Worm (Caenorhabditis elegans) whole organism, L2 larva: ENCODE data around the gene pisy-1.
"Not testable (repeated sequence)": the region's sequence is repeated elsewhere in the genome, so short reads cannot be mapped to it uniquely, and the experiment has no call there.

Experiments
- C34F6.9 ChIP-seq: fragments of 150-350 bp; optimal IDR thresholded peaks from 2 replicates; lab custom pipeline; 2014; ENCODE audit warnings: missing biosample characterization, missing genetic modification characterization
- F13H6.1 ChIP-seq: sonication (generic microtip); optimal IDR thresholded peaks from 2 replicates; lab custom pipeline; 2016; ENCODE audit warnings: missing genetic modification characterization, missing compliant biosample characterization
- R02D3.7 ChIP-seq: fragments of 150-350 bp; optimal IDR thresholded peaks from 2 replicates; lab custom pipeline; 2014; ENCODE audit warnings: missing biosample characterization, missing genetic modification characterization
- Y55F3AM.14 ChIP-seq: fragments of 200-800 bp; sonication (Bioruptor generic); optimal IDR thresholded peaks from 2 replicates; lab custom pipeline; 2018; ENCODE audit warnings: mild to moderate bottlenecking, missing genetic modification characterization, missing compliant biosample characterization
- ZK546.5 ChIP-seq: sonication (generic microtip); optimal IDR thresholded peaks from 2 replicates; lab custom pipeline; 2017; ENCODE audit warnings: missing biosample characterization, missing genetic modification characterization
- alr-1 ChIP-seq: fragments of 150-350 bp; optimal IDR thresholded peaks from 2 replicates; lab custom pipeline; 2014; ENCODE audit warnings: missing biosample characterization, missing genetic modification characterization
- aly-2 ChIP-seq: fragments of 150-350 bp; optimal IDR thresholded peaks from 2 replicates; lab custom pipeline; 2014; ENCODE audit warnings: missing biosample characterization, missing genetic modification characterization
- ama-1 ChIP-seq: fragments of 150-350 bp; optimal IDR thresholded peaks from 2 replicates; lab custom pipeline; 2018; ENCODE audit warnings: inconsistent platforms
- blmp-1 ChIP-seq: sonication (generic microtip); optimal IDR thresholded peaks from 2 replicates; lab custom pipeline; 2017; ENCODE audit warnings: missing genetic modification characterization, mild to moderate bottlenecking, missing compliant biosample characterization, antibody characterized with exemption, moderate library complexity; ENCODE audit not compliant: insufficient read depth
- ceh-16 ChIP-seq: fragments of 150-350 bp; optimal IDR thresholded peaks from 2 replicates; lab custom pipeline; 2014; ENCODE audit warnings: missing biosample characterization, missing genetic modification characterization
- ceh-82 ChIP-seq: fragments of 150-350 bp; optimal IDR thresholded peaks from 2 replicates; lab custom pipeline; 2014; ENCODE audit warnings: missing biosample characterization, missing genetic modification characterization
- crh-2 ChIP-seq: sonication (generic microtip); optimal IDR thresholded peaks from 2 replicates; lab custom pipeline; 2017; ENCODE audit warnings: missing biosample characterization, missing genetic modification characterization
- dmd-4 ChIP-seq: sonication (generic microtip); optimal IDR thresholded peaks from 2 replicates; lab custom pipeline; 2017; ENCODE audit warnings: missing biosample characterization, missing genetic modification characterization
- egl-27 ChIP-seq: sonication (generic microtip); optimal IDR thresholded peaks from 3 replicates; lab custom pipeline; 2017; ENCODE audit warnings: missing biosample characterization, missing genetic modification reagents, missing genetic modification characterization
- elt-1 ChIP-seq: fragments of 150-350 bp; optimal IDR thresholded peaks from 2 replicates; lab custom pipeline; 2014; ENCODE audit warnings: missing biosample characterization, missing genetic modification characterization
- elt-3 ChIP-seq: sonication (generic microtip); optimal IDR thresholded peaks from 2 replicates; lab custom pipeline; 2017; ENCODE audit warnings: missing biosample characterization, missing genetic modification characterization
- fos-1 ChIP-seq: fragments of 150-350 bp; optimal IDR thresholded peaks from 2 replicates; lab custom pipeline; 2014; ENCODE audit warnings: missing biosample characterization, missing genetic modification characterization
- gmeb-1 ChIP-seq: fragments of 150-350 bp; optimal IDR thresholded peaks from 2 replicates; lab custom pipeline; 2014; ENCODE audit warnings: missing biosample characterization, missing genetic modification characterization
- lin-11 ChIP-seq: fragments of 150-350 bp; sonication (generic microtip); optimal IDR thresholded peaks from 2 replicates; lab custom pipeline; 2014; ENCODE audit warnings: missing biosample characterization, missing genetic modification characterization, inconsistent platforms, mixed read lengths
- lin-13 ChIP-seq: fragments of 150-350 bp; optimal IDR thresholded peaks from 2 replicates; lab custom pipeline; 2014; ENCODE audit warnings: missing biosample characterization, missing genetic modification reagents, missing genetic modification characterization
- lin-39 ChIP-seq: fragments of 150-350 bp; optimal IDR thresholded peaks from 2 replicates; lab custom pipeline; 2014; ENCODE audit warnings: missing biosample characterization, missing genetic modification reagents, missing genetic modification characterization
- lsy-2 ChIP-seq, 2 experiments: fragments of 150-350 bp in 1 of 2; sonication (generic microtip) in 1 of 2; optimal IDR thresholded peaks; 2 replicates each; lab custom pipeline; 2014 to 2017; ENCODE audit warnings: missing biosample characterization in 2 of 2, missing genetic modification characterization in 2 of 2
- mbf-1 ChIP-seq: sonication (generic microtip); optimal IDR thresholded peaks from 2 replicates; lab custom pipeline; 2017; ENCODE audit warnings: missing biosample characterization, missing genetic modification characterization
- mdl-1 ChIP-seq, 2 experiments: fragments of 150-350 bp in 1 of 2; sonication (generic microtip) in 1 of 2; optimal IDR thresholded peaks; 2 replicates each; lab custom pipeline; 2017; ENCODE audit warnings: missing biosample characterization in 2 of 2, missing genetic modification characterization in 2 of 2
- nhr-10 ChIP-seq: sonication (generic microtip); optimal IDR thresholded peaks from 2 replicates; lab custom pipeline; 2017; ENCODE audit warnings: missing biosample characterization, missing genetic modification characterization
- nhr-11 ChIP-seq: fragments of 150-350 bp; optimal IDR thresholded peaks from 2 replicates; lab custom pipeline; 2014; ENCODE audit warnings: missing biosample characterization, missing genetic modification characterization
- nhr-12 ChIP-seq: fragments of 150-350 bp; optimal IDR thresholded peaks from 2 replicates; lab custom pipeline; 2014; ENCODE audit warnings: missing biosample characterization, missing genetic modification characterization
- nhr-129 ChIP-seq: fragments of 150-350 bp; optimal IDR thresholded peaks from 2 replicates; lab custom pipeline; 2014; ENCODE audit warnings: missing biosample characterization, missing genetic modification characterization
- nhr-21 ChIP-seq: fragments of 150-350 bp; optimal IDR thresholded peaks from 2 replicates; lab custom pipeline; 2014; ENCODE audit warnings: missing biosample characterization, missing genetic modification characterization
- nhr-237 ChIP-seq: fragments of 150-350 bp; optimal IDR thresholded peaks from 2 replicates; lab custom pipeline; 2014; ENCODE audit warnings: missing biosample characterization, missing genetic modification characterization
- nhr-25 ChIP-seq: fragments of 150-350 bp; sonication (generic microtip); optimal IDR thresholded peaks from 3 replicates; lab custom pipeline; 2014; ENCODE audit warnings: missing biosample characterization, missing genetic modification characterization
- nhr-6 ChIP-seq: fragments of 150-350 bp; optimal IDR thresholded peaks from 2 replicates; lab custom pipeline; 2014; ENCODE audit warnings: missing biosample characterization, missing genetic modification characterization
- nhr-77 ChIP-seq: fragments of 150-350 bp; optimal IDR thresholded peaks from 2 replicates; lab custom pipeline; 2014; ENCODE audit warnings: missing biosample characterization, missing genetic modification characterization
- peb-1 ChIP-seq: fragments of 150-350 bp; optimal IDR thresholded peaks from 2 replicates; lab custom pipeline; 2014; ENCODE audit warnings: missing biosample characterization, missing genetic modification characterization
- sem-4 ChIP-seq: fragments of 150-350 bp; optimal IDR thresholded peaks from 2 replicates; lab custom pipeline; 2014; ENCODE audit warnings: missing biosample characterization, missing genetic modification reagents, missing genetic modification characterization
- sma-3 ChIP-seq: sonication (generic microtip); optimal IDR thresholded peaks from 2 replicates; lab custom pipeline; 2016; ENCODE audit warnings: missing genetic modification reagents, missing genetic modification characterization, missing compliant biosample characterization
- sma-9 ChIP-seq, 2 experiments: fragments of 150-350 bp in 1 of 2; sonication (generic microtip) in 1 of 2; optimal IDR thresholded peaks; 2 replicates each; lab custom pipeline; 2014 to 2016; ENCODE audit warnings: missing genetic modification characterization in 2 of 2, mild to moderate bottlenecking in 1 of 2, missing biosample characterization in 1 of 2, missing compliant biosample characterization in 1 of 2, missing genetic modification reagents in 1 of 2, moderate library complexity in 1 of 2
- snpc-4 ChIP-seq: fragments of 150-350 bp; optimal IDR thresholded peaks from 2 replicates; lab custom pipeline; 2014; ENCODE audit warnings: missing biosample characterization, missing genetic modification characterization
- unc-39 ChIP-seq: fragments of 150-350 bp; optimal IDR thresholded peaks from 2 replicates; lab custom pipeline; 2014; ENCODE audit warnings: missing biosample characterization, missing genetic modification characterization
- unc-55 ChIP-seq: fragments of 150-350 bp; sonication (generic microtip); optimal IDR thresholded peaks from 3 replicates; lab custom pipeline; 2014; ENCODE audit warnings: missing biosample characterization, missing genetic modification reagents, missing genetic modification characterization
- zag-1 ChIP-seq: fragments of 150-350 bp; optimal IDR thresholded peaks from 2 replicates; lab custom pipeline; 2014; ENCODE audit warnings: missing biosample characterization, missing genetic modification characterization

The pisy-1 gene

DNA sequence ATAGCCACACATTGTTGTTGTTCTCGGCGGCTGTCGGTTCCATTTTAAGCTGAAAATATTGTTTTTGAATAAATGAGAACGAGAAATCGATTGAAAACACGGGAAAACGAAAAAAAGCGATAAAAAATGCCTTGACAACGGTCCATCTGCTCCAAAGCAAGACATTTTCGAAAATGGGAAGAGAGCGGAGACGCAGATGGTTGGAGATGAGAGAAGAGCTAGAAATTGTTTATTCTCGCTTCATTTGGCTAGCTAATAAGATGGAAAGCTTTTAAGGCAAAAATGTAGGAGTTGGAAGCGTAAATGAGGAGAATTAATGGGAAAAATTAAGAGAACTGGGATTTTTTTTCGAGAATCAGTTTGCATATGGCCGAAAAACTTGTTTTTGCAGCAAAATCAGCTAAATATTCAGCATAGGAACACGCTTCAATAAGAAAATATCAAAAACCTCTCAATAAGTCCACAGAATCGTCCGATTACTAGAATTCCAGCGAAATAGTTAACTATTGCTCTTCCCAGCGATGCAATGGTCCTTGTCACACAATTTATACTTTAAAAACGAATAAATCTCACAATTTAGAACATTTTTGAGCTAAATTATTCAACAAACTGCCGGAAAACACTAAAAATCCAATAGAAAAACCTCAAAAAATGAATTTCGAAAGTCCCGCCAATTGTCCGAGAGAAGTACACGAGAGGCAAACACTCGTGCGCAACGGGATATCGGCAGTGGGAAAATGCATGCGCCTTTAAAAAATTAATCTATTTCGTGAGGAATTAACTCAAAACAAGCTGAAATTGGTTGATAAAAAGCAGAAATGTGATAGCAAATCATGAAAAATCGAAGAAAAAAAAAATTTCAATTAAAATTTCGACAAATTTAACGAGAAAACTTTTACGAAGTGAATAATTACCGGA, at the start of gene pisy-1:
pisy-1 (minus strand) TSS at position 51 of the 918 bp plus-strand sequence.
- peak; percentile 82 for TF ChIP-seq unc-55
- peak; percentile 56 for TF ChIP-seq nhr-129
- no peak for TF ChIP-seq peb-1 (tag; lab: Kevin White, UChicago)
- TF ChIP-seq C34F6.9 (tag; lab: Kevin White, UChicago), result peak; percentile 71
- no peak for TF ChIP-seq nhr-77 (tag; lab: Kevin White, UChicago)
- no peak for TF ChIP-seq alr-1 (tag; lab: Kevin White, UChicago)
- no peak for TF ChIP-seq Y55F3AM.14
- TF ChIP-seq nhr-11, result no peak
- TF ChIP-seq sma-3, result no peak
- peak; percentile 27 for TF ChIP-seq sma-9 (GFP tag; optimal IDR thresholded peaks at IDR 0.05; lab: Kevin White, UChicago)
- no peak for TF ChIP-seq sma-9 (tag; optimal IDR thresholded peaks at IDR 0.05; lab: Kevin White, UChicago)
- peak; percentile 44 for TF ChIP-seq nhr-25 (tag; lab: Kevin White, UChicago)
- TF ChIP-seq gmeb-1 (tag; lab: Kevin White, UChicago), result peak; percentile 75
- TF ChIP-seq lsy-2 (tag; optimal IDR thresholded peaks at IDR 0.05; lab: Kevin White, UChicago), result peak; percentile 26 to 73
- no peak for TF ChIP-seq elt-3 (tag; lab: Kevin White, UChicago)
- TF ChIP-seq blmp-1 (tag; lab: Kevin White, UChicago), result no peak
- peak; percentile 6 for TF ChIP-seq snpc-4 (tag; lab: Kevin White, UChicago)
- no peak for TF ChIP-seq ceh-82 (tag; lab: Kevin White, UChicago)
- no peak for TF ChIP-seq nhr-10 (tag; lab: Kevin White, UChicago)
- TF ChIP-seq sem-4, result peak; percentile 15
- peak; percentile 49 for TF ChIP-seq crh-2 (tag; lab: Kevin White, UChicago)
- peak; percentile 49 for TF ChIP-seq lin-13
- TF ChIP-seq egl-27, result no peak
- TF ChIP-seq zag-1 (tag; lab: Kevin White, UChicago), result no peak
- no peak for TF ChIP-seq lin-11 (tag; lab: Kevin White, UChicago)

DNA sequence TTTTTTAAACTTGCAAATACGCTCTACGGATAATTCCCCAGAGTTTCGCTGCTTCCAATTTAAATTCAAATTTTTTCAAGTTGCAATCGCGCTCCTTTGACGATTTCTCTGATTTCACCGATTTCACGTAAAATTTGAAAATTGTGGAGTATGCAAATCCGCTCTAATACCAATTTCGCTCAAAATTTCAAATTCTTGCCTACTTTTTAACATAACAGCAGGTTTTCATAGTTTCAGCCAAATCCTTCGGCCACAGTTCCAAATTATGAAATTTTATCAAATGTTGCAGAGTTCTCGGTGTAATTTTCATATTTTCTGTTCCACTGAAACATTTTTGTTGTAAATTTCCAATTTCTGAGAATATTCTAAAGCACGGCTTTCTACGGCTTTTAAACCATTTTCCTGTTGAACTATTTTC, 49.7 kb upstream of the pisy-1 start, which contains the start of gene alkb-7:
alkb-7 (minus strand) TSS at position 323 of the 418 bp plus-strand sequence.
- TF ChIP-seq nhr-11 (no peak), elt-1 (no peak), nhr-21 (tag; lab: Kevin White, UChicago) (peak; percentile 57), ama-1 (lab: Kevin White, UChicago) (peak; percentile 43), R02D3.7 (tag; lab: Kevin White, UChicago) (no peak), Y55F3AM.14 (peak; percentile 52), lin-11 (tag; lab: Kevin White, UChicago) (no peak)

ce11 chrII:12785391-12785790, 47.3 kb upstream of the pisy-1 start, which contains the start of gene Y46G5A.15:
Gene Y46G5A.15 (minus strand): TSS chrII:12785416.
- TF ChIP-seq gmeb-1 (tag; lab: Kevin White, UChicago), result no peak
- peak; percentile 9 for TF ChIP-seq unc-55
- peak in 1 of 2 experiments; percentile 1 for TF ChIP-seq mdl-1 (tag; optimal IDR thresholded peaks at IDR 0.05; lab: Kevin White, UChicago)

DNA sequence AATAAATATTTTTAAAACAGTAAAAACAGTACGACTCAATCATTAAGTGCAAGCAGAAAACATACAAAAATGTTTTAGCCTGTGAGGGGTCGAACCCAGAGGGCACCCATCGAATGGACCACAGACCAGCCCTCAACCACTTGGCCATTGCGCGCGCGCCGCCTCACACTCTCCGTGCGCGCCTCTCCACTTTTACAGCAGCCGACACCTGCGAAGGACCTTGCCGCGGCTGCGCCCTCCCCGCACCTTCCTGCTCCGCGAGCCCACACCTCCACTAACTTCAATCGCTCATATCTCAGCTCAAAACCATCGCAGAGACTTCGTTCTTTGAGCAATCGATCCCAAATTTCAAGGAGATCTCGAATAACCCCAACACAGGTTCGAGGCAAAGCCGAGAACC, 40.2 kb upstream of the pisy-1 start:
- TF ChIP-seq sma-9 (GFP tag; optimal IDR thresholded peaks at IDR 0.05; lab: Kevin White, UChicago) (peak; percentile 50), lsy-2 (tag; optimal IDR thresholded peaks at IDR 0.05; lab: Kevin White, UChicago) (peak; percentile 33 to 41), F13H6.1 (tag; lab: Kevin White, UChicago) (peak; percentile 33), snpc-4 (tag; lab: Kevin White, UChicago) (peak; percentile 97), gmeb-1 (tag; lab: Kevin White, UChicago) (peak; percentile 29), nhr-129 (peak; percentile 56), crh-2 (tag; lab: Kevin White, UChicago) (peak; percentile 32), unc-55 (peak; percentile 67), lin-13 (peak; percentile 96), sma-3 (peak; percentile 38)
- not testable (repeated sequence) for TF ChIP-seq sma-9 (tag; optimal IDR thresholded peaks at IDR 0.05; lab: Kevin White, UChicago)

ce11 chrII:12776379-12776778, 38.2 kb upstream of the pisy-1 start, which contains the start of gene Y46G5A.34:
Gene Y46G5A.34 (plus strand): TSS chrII:12776679.
- no peak for TF ChIP-seq crh-2 (tag; lab: Kevin White, UChicago)
- no peak for TF ChIP-seq unc-55
- no peak for TF ChIP-seq lin-39 (tag; lab: Kevin White, UChicago)
- TF ChIP-seq nhr-12 (tag; lab: Kevin White, UChicago), result no peak
- no peak for TF ChIP-seq ceh-16
- no peak for TF ChIP-seq zag-1 (tag; lab: Kevin White, UChicago)
- no peak for TF ChIP-seq nhr-6 (tag; lab: Kevin White, UChicago)
- TF ChIP-seq nhr-237 (tag; lab: Kevin White, UChicago), result no peak
- TF ChIP-seq fos-1, result no peak
- TF ChIP-seq alr-1 (tag; lab: Kevin White, UChicago), result no peak
- no peak for TF ChIP-seq lin-13
- TF ChIP-seq aly-2 (tag; lab: Kevin White, UChicago), result no peak
- TF ChIP-seq mbf-1 (tag; lab: Kevin White, UChicago), result no peak
- TF ChIP-seq ceh-82 (tag; lab: Kevin White, UChicago), result no peak
- no peak for TF ChIP-seq R02D3.7 (tag; lab: Kevin White, UChicago)
- no peak for TF ChIP-seq sma-3
- no peak for TF ChIP-seq dmd-4
- no peak for TF ChIP-seq egl-27
- no peak for TF ChIP-seq ZK546.5 (tag; lab: Kevin White, UChicago)
- no peak for TF ChIP-seq unc-39 (tag; lab: Kevin White, UChicago)
